Worm (Caenorhabditis elegans) whole organism, young adult: ENCODE measurements around the gene F36G9.7.

ENCODE experiments used
- ZK185.1 ChIP-seq: sonication (generic microtip); optimal IDR thresholded peaks from 2 replicates; lab custom pipeline; 2016; ENCODE audit warnings: mild to moderate bottlenecking, missing genetic modification characterization, missing compliant biosample characterization; ENCODE audit not compliant: poor library complexity, severe bottlenecking
- dpff-1 ChIP-seq: sonication (generic microtip); optimal IDR thresholded peaks from 2 replicates; lab custom pipeline; 2017; ENCODE audit warnings: mild to moderate bottlenecking, missing genetic modification characterization, missing compliant biosample characterization
- efl-1 ChIP-seq: fragments of 150-350 bp; optimal IDR thresholded peaks from 2 replicates; lab custom pipeline; 2014; ENCODE audit warnings: missing biosample characterization, missing genetic modification reagents, missing genetic modification characterization
- lin-35 ChIP-seq, 3 experiments: fragments of 150-350 bp in 2 of 3; sonication (generic microtip) in 1 of 3; optimal IDR thresholded peaks; 2 replicates each; lab custom pipeline; 2014 to 2018; ENCODE audit warnings: missing biosample characterization in 3 of 3, missing genetic modification characterization in 3 of 3, missing genetic modification reagents in 3 of 3
- lin-40 ChIP-seq: sonication (generic microtip); optimal IDR thresholded peaks from 2 replicates; lab custom pipeline; 2016; ENCODE audit warnings: missing genetic modification characterization, mild to moderate bottlenecking, missing compliant biosample characterization, missing genotype, missing genetic modification reagents
- nhr-179 ChIP-seq: sonication (generic microtip); optimal IDR thresholded peaks from 2 replicates; lab custom pipeline; 2016; ENCODE audit warnings: mild to moderate bottlenecking, missing genetic modification characterization, missing compliant biosample characterization
- sdz-38 ChIP-seq: sonication (generic microtip); optimal IDR thresholded peaks from 2 replicates; lab custom pipeline; 2016; ENCODE audit warnings: missing genotype, missing genetic modification characterization, missing compliant biosample characterization
- tlf-1 ChIP-seq: fragments of 200-800 bp; sonication (Bioruptor generic); optimal IDR thresholded peaks from 2 replicates; lab custom pipeline; 2018; ENCODE audit warnings: mild to moderate bottlenecking, missing genetic modification characterization, missing compliant biosample characterization

ce11 chrV:16017671-16018070, 48.1 kb upstream of the F36G9.7 start, which contains the start of gene srx-43:
- TF ChIP-seq sdz-38 (tag; lab: Kevin White, UChicago) (no peak), ZK185.1 (no peak), efl-1 (no peak), lin-40 (tag; lab: Kevin White, UChicago) (no peak), nhr-179 (tag; lab: Kevin White, UChicago) (no peak), dpff-1 (tag; lab: Kevin White, UChicago) (no peak), tlf-1 (GFP tag; lab: Kevin White, UChicago) (no peak), lin-35 (GFP tag; optimal IDR thresholded peaks at IDR 0.05; lab: Kevin White, UChicago) (no peak)
